Fruit fly (Drosophila melanogaster) Kc167 (cell line): ENCODE data around the gene CG12708.

Experiments used
- Myc ChIP-seq: fragments of >200 bp; optimal IDR thresholded peaks from 2 replicates; lab custom pipeline; 2017; ENCODE audit warnings: missing external identifiers
- h ChIP-seq: fragments of >200 bp; optimal IDR thresholded peaks from 3 replicates; lab custom pipeline; 2018; ENCODE audit warnings: missing external identifiers
- insv ChIP-seq: fragments of >200 bp; optimal IDR thresholded peaks from 3 replicates; lab custom pipeline; 2018; ENCODE audit warnings: missing external identifiers
- psq ChIP-seq: fragments of >200 bp; optimal IDR thresholded peaks from 2 replicates; lab custom pipeline; 2017; ENCODE audit warnings: missing external identifiers
- ttk ChIP-seq: sonication (Bioruptor generic); optimal IDR thresholded peaks from 2 replicates; lab custom pipeline; 2017; ENCODE audit warnings: missing external identifiers

DNA sequence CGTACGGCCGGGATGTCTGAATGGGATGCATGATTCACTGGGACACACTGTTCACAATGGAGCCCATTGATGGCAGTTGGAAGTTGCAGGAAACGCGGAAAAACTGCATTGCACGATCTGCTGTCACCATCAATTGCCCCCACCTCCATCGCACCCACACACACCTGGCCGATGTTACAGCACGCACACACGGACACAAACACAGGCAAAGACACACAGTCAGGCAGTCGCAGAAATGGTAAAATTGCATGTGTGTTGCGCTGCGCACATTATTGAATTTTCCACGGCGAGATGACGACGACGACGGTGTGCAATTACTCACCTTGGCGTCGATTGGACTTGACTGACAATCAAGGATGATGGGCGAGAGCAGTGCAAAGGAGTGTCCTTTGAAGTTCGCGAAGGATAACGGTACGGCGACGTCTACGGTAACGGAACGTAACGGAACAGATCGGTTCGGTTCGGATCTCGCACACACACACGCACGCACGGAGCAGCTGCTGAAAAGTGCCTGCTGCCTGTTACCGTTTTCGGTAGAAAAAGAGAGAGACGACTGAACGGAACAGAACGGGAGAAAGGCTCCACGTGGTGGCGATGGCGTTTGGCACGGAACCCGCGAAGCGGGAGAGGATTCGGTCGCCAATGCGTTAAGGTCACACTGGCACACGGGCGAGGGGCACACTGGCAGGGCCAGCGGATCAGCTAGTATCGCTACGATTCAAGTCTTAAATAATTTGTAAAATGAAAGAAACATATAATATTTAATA, 34.9 kb downstream of the CG12708 start, which contains the start of the genes CG9281 and CG15601:
- TF ChIP-seq Myc (lab: Kevin White, UChicago) (no peak), psq (no peak), insv (lab: Kevin White, UChicago) (no peak), h (lab: Kevin White, UChicago) (no peak), ttk (no peak)
